Worm (Caenorhabditis elegans): Measurements from ENCODE around the gene nlp-32.

nlp-32 gene

ce11 chrIII:471644-472401 is 14.5 kb downstream of the nlp-32 start, which contains the start of the genes magu-1 and nemp-1:
magu-1 (minus strand) TSS chrIII:471702.
nemp-1 (plus strand) TSS chrIII:472317.
- TF ChIP-seq unc-62 (GFP tag; optimal IDR thresholded peaks at IDR 0.05): no peak

- no peak for TF ChIP-seq unc-62 (GFP tag; optimal IDR thresholded peaks at IDR 0.05)
Observed at ce11 chrIII:463711-464110, 22.6 kb downstream of the nlp-32 start, which contains the start of gene Y55B1BR.6. Y55B1BR.6 (minus strand) TSS chrIII:463811.

ce11 chrIII:455793-456192 is 30.6 kb downstream of the nlp-32 start:
- no peak for TF ChIP-seq unc-62 (GFP tag; optimal IDR thresholded peaks at IDR 0.05)

- TF ChIP-seq unc-62 (GFP tag; optimal IDR thresholded peaks at IDR 0.05): no peak
Observed at ce11 chrIII:446860-447259, 39.5 kb downstream of the nlp-32 start.

- no peak for TF ChIP-seq unc-62 (GFP tag; optimal IDR thresholded peaks at IDR 0.05)
Observed at ce11 chrIII:444101-444500, 42.2 kb downstream of the nlp-32 start, which contains the start of gene Y55B1BR.8. Y55B1BR.8 (plus strand) TSS chrIII:444401.

DNA sequence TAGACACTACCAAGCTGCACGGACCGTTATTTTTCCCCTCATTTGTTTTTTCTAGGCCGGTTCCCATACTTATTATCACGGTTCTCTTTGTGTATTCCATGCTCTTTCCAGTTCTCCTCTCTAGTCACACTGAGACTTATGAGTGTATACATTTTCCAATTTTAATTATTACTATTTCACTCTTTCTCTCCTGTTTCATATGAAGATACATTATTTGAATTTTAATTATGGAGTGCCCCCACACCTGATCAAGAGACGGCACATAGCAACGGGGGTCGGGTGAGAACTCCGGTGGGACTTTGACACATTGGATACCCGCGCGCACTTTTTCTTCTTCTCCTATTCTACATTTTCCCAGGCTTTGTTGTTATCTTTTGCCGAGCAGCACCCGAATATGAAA is 46.4 kb downstream of the nlp-32 start, which contains the start of gene affl-1:
affl-1 (plus strand) TSS at position 301 of the 400 bp plus-strand sequence.
- TF ChIP-seq unc-62 (GFP tag; optimal IDR thresholded peaks at IDR 0.05): no peak

DNA sequence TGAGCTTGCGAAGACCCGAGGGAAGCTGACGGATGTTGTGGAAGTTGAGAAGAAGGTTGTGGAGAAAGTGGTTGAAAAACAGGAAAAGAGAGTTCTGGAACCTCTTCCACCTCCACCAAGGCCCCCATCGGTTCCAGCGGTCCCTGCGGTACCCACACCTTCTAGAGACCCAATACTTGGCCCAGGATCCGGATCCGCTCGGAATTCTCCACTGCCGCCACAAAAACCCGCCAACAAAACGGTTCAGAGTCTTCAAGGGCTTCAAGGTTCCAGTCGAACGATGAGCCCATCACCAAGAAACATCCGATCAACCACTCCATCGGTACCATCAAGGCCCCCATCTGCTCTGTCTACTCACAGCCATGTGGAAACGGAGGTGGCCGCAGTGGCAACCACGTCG is 49.3 kb downstream of the nlp-32 start:
- no peak for TF ChIP-seq unc-62 (GFP tag; optimal IDR thresholded peaks at IDR 0.05)

All from whole organism, dauer.